Worm (Caenorhabditis elegans) whole organism, midembryonic: ENCODE data around the gene T09F5.10.
"Not testable (repeated sequence)": the region's sequence is repeated elsewhere in the genome, so short reads cannot be mapped to it uniquely, and the experiment has no call there.

Source experiments
- T22C8.4 ChIP-seq: fragments of 200-800 bp; sonication (Bioruptor generic); IDR thresholded peaks from 2 replicates; pipeline ENCODE4 v1.3.6; 2022; ENCODE audit warnings: missing genetic modification characterization, missing compliant biosample characterization
- cog-1 ChIP-seq: sonication (generic microtip); optimal IDR thresholded peaks from 2 replicates; lab custom pipeline; 2016; ENCODE audit warnings: missing genetic modification characterization, missing compliant biosample characterization
- flt-1 ChIP-seq: fragments of 200-800 bp; sonication (Bioruptor generic); IDR thresholded peaks from 2 replicates; pipeline ENCODE4 v1.3.6; 2022; ENCODE audit warnings: missing genetic modification characterization, missing compliant biosample characterization
- klf-2 ChIP-seq: fragments of 200-800 bp; sonication (Bioruptor generic); conservative IDR thresholded peaks from 2 replicates; pipeline ENCODE4 v1.3.6; 2022; ENCODE audit warnings: missing genetic modification reagents, missing genetic modification characterization, missing compliant biosample characterization
- med-1 ChIP-seq: sonication (generic microtip); optimal IDR thresholded peaks from 2 replicates; lab custom pipeline; 2017; ENCODE audit warnings: missing genetic modification characterization, mild to moderate bottlenecking, missing compliant biosample characterization, antibody characterized with exemption, missing genetic modification reagents; ENCODE audit not compliant: insufficient read depth
- ref-1 ChIP-seq: fragments of 200-800 bp; sonication (Bioruptor generic); conservative IDR thresholded peaks from 2 replicates; pipeline ENCODE4 v1.3.6; 2022; ENCODE audit warnings: missing genetic modification reagents, missing genetic modification characterization, missing compliant biosample characterization
- tab-1 ChIP-seq: fragments of 200-800 bp; sonication (Bioruptor generic); IDR thresholded peaks from 2 replicates; pipeline ENCODE4 v1.3.6; 2022; ENCODE audit warnings: missing genetic modification characterization, missing compliant biosample characterization
- ztf-23 ChIP-seq: fragments of 200-800 bp; sonication (Bioruptor generic); IDR thresholded peaks from 2 replicates; pipeline ENCODE4 v1.3.6; 2022; ENCODE audit warnings: missing genetic modification reagents, missing genetic modification characterization, missing compliant biosample characterization
- ztf-29 ChIP-seq: fragments of 200-800 bp; sonication (Bioruptor generic); IDR thresholded peaks from 2 replicates; pipeline ENCODE4 v1.3.6; 2022; ENCODE audit warnings: missing genetic modification reagents, missing genetic modification characterization, missing compliant biosample characterization

Gene T09F5.10

DNA sequence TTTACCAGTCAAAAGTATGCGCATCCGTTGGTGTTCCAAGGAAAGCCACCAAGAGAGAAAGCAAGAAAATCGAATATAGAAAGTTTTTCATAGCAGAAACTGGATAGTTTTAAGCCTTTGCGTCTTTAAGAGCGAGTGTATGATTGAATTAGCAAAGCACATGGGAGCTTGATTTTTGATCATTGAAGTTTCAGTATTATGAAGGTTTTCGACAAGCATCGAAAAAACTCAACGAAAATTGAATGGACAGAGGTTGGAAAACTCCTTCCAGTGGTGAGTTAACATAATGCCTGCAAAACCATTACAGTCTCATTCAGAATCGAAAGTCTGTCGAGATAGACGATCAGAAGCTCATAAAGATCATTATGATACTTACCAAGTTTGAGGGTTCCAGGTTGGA lies 14.1 kb downstream of the T09F5.10 start, which contains the start of gene Y75B12B.13:
TSS of gene Y75B12B.13 (minus strand) at position 101 of the 400 bp plus-strand sequence.
- TF ChIP-seq ref-1 (GFP tag; lab: Robert Waterston, UW) (no peak), cog-1 (tag; lab: Kevin White, UChicago) (no peak), tab-1 (no peak), ztf-29 (GFP tag; lab: Robert Waterston, UW) (no peak), med-1 (GFP tag; lab: Kevin White, UChicago) (no peak), ztf-23 (no peak), T22C8.4 (GFP tag; lab: Robert Waterston, UW) (no peak), klf-2 (no peak), flt-1 (GFP tag; lab: Robert Waterston, UW) (no peak)

DNA sequence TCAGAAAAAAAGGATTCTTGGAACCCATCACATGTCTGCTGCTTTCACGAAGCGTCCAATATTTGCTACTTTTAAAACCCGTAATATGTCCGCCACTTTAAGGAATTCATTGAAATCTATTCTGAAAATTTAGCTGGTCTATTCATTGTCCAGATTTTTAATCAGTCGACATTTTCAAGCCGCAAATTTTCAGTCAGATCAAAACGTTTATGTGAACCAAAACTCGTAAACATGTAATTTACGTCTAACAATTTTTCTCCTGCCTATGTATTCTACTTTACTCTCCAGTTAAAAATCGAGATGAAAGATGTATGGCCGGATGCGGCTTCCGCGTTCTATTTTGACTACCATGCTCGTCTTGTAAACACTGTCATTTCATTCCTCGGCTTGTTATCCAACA lies 18.1 kb downstream of the T09F5.10 start, which contains the start of gene srw-1:
TSS of gene srw-1 (plus strand) at position 301 of the 400 bp plus-strand sequence.
- TF ChIP-seq klf-2 (no peak), ztf-29 (GFP tag; lab: Robert Waterston, UW) (no peak), cog-1 (tag; lab: Kevin White, UChicago) (no peak), ztf-23 (no peak), tab-1 (no peak), med-1 (GFP tag; lab: Kevin White, UChicago) (no peak), T22C8.4 (GFP tag; lab: Robert Waterston, UW) (no peak), ref-1 (GFP tag; lab: Robert Waterston, UW) (no peak), flt-1 (GFP tag; lab: Robert Waterston, UW) (no peak)

DNA sequence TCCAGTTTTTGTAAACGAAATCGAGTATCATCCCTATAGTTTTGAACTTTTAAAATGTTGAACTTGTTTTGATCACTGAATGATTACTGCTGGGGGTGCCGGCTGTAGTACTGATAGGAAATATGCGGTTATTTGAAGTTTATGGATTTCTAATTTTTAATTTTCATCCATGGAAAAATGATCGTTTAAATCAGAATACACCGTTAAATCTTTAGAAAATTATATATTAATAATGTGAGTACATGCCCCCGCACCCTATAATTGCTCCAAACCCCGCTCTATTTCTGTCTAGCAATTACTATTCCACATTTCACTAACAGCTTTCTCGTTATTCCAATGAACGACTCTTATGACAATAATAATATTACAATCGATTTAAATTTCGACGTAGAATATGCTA lies 19.9 kb downstream of the T09F5.10 start, which contains the start of gene Y75B12B.10:
TSS of gene Y75B12B.10 (plus strand) at position 301 of the 400 bp plus-strand sequence.
- TF ChIP-seq ref-1 (GFP tag; lab: Robert Waterston, UW): no peak
- TF ChIP-seq med-1 (GFP tag; lab: Kevin White, UChicago): no peak
- no peak for TF ChIP-seq tab-1
- TF ChIP-seq ztf-29 (GFP tag; lab: Robert Waterston, UW): no peak
- no peak for TF ChIP-seq klf-2
- no peak for TF ChIP-seq T22C8.4 (GFP tag; lab: Robert Waterston, UW)
- TF ChIP-seq cog-1 (tag; lab: Kevin White, UChicago): no peak
- no peak for TF ChIP-seq flt-1 (GFP tag; lab: Robert Waterston, UW)
- TF ChIP-seq ztf-23: no peak

DNA sequence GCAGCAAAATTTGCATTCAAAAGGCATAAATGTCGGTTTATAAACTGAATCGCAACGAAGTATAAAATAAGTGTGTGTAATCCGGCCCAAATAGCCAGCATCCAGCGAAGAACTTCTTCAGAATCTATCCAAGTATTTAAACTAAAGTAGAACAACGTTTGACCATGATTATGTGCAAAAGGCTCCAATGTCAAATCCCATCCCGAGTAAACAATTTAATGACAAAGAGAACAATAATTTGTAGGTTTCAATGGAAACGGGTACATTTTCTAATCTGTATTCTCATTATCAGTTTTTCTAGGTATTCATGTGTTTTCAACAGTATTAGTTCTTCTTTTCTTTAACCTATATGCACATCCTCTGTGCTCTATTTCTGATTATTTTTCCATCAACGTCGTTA lies 27.8 kb downstream of the T09F5.10 start, which contains the start of gene C41G6.12:
TSS of gene C41G6.12 (minus strand) at position 101 of the 400 bp plus-strand sequence.
- not testable (repeated sequence) for TF ChIP-seq med-1 (GFP tag; lab: Kevin White, UChicago); tab-1; ztf-29 (GFP tag; lab: Robert Waterston, UW)

DNA sequence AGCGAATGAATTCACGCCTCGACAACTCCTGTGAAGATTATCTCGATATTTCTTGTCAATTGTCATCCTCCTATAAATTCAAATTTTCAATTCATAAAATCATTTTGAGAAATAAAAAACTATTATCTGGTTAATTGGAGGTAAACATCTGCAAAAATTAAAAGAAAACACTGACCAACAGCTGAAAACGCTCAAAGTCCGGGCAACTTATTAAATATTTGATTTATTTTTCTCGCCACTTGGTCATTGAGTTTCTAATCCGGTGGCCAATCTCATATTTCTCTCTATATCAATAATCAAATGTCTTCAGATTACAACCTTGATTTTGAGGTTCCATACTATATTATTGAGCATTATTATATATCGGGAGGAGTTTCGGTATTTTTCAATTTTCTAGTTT lies 32.0 kb downstream of the T09F5.10 start, which contains the start of gene sri-24:
TSS of gene sri-24 (plus strand) at position 301 of the 400 bp plus-strand sequence.
- not testable (repeated sequence) for TF ChIP-seq ref-1 (GFP tag; lab: Robert Waterston, UW); flt-1 (GFP tag; lab: Robert Waterston, UW); cog-1 (tag; lab: Kevin White, UChicago)

DNA sequence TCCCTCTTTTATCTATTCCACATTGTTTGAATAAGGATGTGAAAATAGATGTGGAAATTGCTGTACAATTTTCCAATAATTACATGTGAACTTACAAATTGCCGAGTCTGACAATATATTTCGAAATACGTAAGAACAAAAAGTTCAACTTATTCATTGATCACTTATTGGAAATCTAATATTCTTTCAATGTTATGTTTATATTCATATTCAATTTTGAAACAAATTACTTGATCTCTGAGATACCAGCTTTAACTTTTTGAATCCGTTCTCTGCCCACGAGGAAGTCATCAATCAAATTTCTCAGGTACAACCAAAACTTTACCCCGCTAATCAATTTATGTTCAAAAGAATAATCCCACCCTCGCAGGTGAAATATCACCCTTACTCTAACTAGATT lies 35.3 kb downstream of the T09F5.10 start, which contains the start of gene sri-26:
TSS of gene sri-26 (plus strand) at position 301 of the 400 bp plus-strand sequence.
- not testable (repeated sequence) for TF ChIP-seq flt-1 (GFP tag; lab: Robert Waterston, UW); T22C8.4 (GFP tag; lab: Robert Waterston, UW); klf-2

DNA sequence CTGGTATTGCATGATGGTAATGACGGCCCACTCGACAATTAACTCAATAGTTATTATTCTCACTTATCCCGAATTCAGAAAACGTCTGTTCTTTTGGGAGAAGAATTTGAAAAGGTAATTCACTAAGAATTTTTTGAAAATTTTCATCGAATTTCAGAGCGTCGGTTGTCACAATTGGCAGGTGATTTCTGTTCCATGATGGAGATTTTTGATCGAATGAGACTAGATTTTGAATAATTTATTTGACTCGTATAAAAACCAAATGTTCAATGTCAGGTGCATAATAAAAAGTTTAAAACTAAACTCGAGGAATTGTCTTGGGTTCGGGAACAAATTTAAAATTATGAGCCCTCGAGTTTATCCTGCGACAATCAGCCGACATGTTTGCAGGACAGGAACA lies 36.8 kb downstream of the T09F5.10 start, which contains the start of gene sri-25:
TSS of gene sri-25 (plus strand) at position 301 of the 400 bp plus-strand sequence.
- TF ChIP-seq med-1 (GFP tag; lab: Kevin White, UChicago) (no peak), T22C8.4 (GFP tag; lab: Robert Waterston, UW) (no peak), ref-1 (GFP tag; lab: Robert Waterston, UW) (no peak), cog-1 (tag; lab: Kevin White, UChicago) (no peak), ztf-29 (GFP tag; lab: Robert Waterston, UW) (no peak), klf-2 (no peak), flt-1 (GFP tag; lab: Robert Waterston, UW) (no peak), tab-1 (no peak), ztf-23 (no peak)

DNA sequence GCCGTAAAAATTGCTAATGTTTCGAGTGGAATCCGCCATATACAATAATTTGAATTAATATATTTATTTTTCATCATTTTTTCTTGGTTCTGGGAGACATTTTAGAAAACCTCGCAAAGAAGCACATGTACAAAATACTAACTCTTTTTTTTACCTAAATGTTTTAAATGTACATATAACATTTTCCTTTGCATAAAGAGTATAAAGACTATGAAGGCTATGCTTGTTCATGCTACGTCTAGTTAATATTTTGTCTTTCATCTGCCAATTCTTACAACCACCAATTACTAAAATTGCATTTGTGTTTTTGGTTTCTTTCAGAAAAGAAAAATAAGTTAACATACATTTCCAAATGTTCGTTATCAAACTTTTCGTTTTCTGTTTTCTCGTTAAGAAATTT lies 41.5 kb downstream of the T09F5.10 start, which contains the start of gene irld-25:
TSS of gene irld-25 (plus strand) at position 301 of the 400 bp plus-strand sequence.
- TF ChIP-seq ref-1 (GFP tag; lab: Robert Waterston, UW): no peak
- TF ChIP-seq tab-1: no peak
- no peak for TF ChIP-seq cog-1 (tag; lab: Kevin White, UChicago)
- TF ChIP-seq T22C8.4 (GFP tag; lab: Robert Waterston, UW): no peak
- no peak for TF ChIP-seq med-1 (GFP tag; lab: Kevin White, UChicago)
- TF ChIP-seq flt-1 (GFP tag; lab: Robert Waterston, UW): no peak
- TF ChIP-seq klf-2: no peak
- TF ChIP-seq ztf-23: no peak
- TF ChIP-seq ztf-29 (GFP tag; lab: Robert Waterston, UW): no peak

DNA sequence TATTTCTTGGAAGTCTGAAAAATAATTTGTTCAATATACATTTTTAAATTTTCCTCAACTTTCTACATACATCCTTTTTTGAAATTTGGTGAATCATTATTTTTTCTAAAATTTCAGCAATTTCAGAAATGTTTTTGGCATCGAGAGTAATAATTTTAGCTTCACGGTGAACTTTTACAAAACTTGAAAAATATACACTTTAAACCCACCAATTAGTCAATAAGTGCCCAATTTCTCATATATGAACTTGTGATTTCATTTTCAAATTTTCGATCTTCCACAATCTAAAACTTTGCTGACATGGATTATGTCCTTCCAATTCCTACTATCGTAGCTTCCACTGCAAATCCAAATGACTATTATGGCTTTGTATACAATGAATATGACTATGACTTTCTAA lies 43.8 kb downstream of the T09F5.10 start, which contains the start of gene srw-24:
TSS of gene srw-24 (plus strand) at position 301 of the 400 bp plus-strand sequence.
- TF ChIP-seq flt-1 (GFP tag; lab: Robert Waterston, UW) (no peak), klf-2 (no peak), tab-1 (no peak), T22C8.4 (GFP tag; lab: Robert Waterston, UW) (no peak), cog-1 (tag; lab: Kevin White, UChicago) (no peak), med-1 (GFP tag; lab: Kevin White, UChicago) (no peak), ref-1 (GFP tag; lab: Robert Waterston, UW) (no peak)

DNA sequence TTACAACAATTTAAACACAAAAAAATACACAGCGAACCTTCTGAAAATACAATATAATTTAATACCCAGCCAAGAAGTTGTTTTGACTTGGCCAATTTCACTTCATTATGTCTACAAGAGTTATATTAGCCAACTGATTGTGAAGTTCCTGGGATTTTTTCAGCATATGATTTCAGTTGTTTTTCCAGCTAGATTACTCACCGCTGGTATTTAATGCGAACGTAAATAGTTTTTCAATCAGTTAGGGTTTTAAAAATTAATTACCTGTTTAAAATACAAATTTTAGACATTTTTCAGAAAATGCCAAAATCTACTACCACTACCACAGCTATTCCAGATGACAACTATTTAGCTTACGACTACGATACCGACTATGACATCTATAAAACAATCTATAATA lies 45.8 kb downstream of the T09F5.10 start, which contains the start of gene srw-14:
TSS of gene srw-14 (plus strand) at position 301 of the 400 bp plus-strand sequence.
- no peak for TF ChIP-seq ztf-29 (GFP tag; lab: Robert Waterston, UW)
- TF ChIP-seq tab-1: no peak
